Fruit fly (Drosophila melanogaster) whole organism, prepupa: ENCODE data around the gene CG11698.

ENCODE experiments used
- Blimp-1 ChIP-seq: fragments of 200-800 bp; sonication (Bioruptor generic); optimal IDR thresholded peaks from 3 replicates; lab custom pipeline; 2017; ENCODE audit warnings: missing biosample characterization, missing genetic modification characterization, mild to moderate bottlenecking, moderate library complexity, missing genetic modification reagents
- CG10669 ChIP-seq: fragments of 200-800 bp; sonication (Bioruptor generic); optimal IDR thresholded peaks from 3 replicates; lab custom pipeline; 2018; ENCODE audit warnings: missing biosample characterization, mild to moderate bottlenecking, missing genetic modification characterization, moderate library complexity
- CG11294 ChIP-seq: fragments of 200-800 bp; sonication (Bioruptor generic); IDR thresholded peaks from 2 replicates; pipeline ENCODE4 v1.3.6; 2022; ENCODE audit warnings: missing biosample characterization, missing genetic modification characterization
- CG11762 ChIP-seq: fragments of 200-800 bp; sonication (Bioruptor generic); optimal IDR thresholded peaks from 3 replicates; lab custom pipeline; 2016; ENCODE audit warnings: missing biosample characterization, missing genetic modification characterization; ENCODE audit not compliant: insufficient read depth
- CG11902 ChIP-seq: fragments of 200-800 bp; sonication (Bioruptor generic); optimal IDR thresholded peaks from 3 replicates; lab custom pipeline; 2016; ENCODE audit warnings: missing biosample characterization, missing genetic modification characterization
- CG15336 ChIP-seq: fragments of 200-800 bp; sonication (Bioruptor generic); IDR thresholded peaks from 2 replicates; pipeline ENCODE4 v1.3.6; 2022; ENCODE audit warnings: missing biosample characterization, missing genetic modification characterization
- CG1621 ChIP-seq: fragments of 200-800 bp; sonication (Bioruptor generic); optimal IDR thresholded peaks from 3 replicates; lab custom pipeline; 2018; ENCODE audit warnings: missing biosample characterization, mild to moderate bottlenecking, missing genetic modification characterization
- CG16779 ChIP-seq: fragments of 200-800 bp; sonication (Bioruptor generic); optimal IDR thresholded peaks from 3 replicates; lab custom pipeline; 2017; ENCODE audit warnings: missing biosample characterization, mild to moderate bottlenecking, missing genetic modification characterization
- CG3032 ChIP-seq: fragments of 200-800 bp; optimal IDR thresholded peaks from 2 replicates; lab custom pipeline; 2019; ENCODE audit warnings: missing biosample characterization, mild to moderate bottlenecking, missing genetic modification characterization, moderate library complexity
- CG31627 ChIP-seq: fragments of 200-800 bp; sonication (Bioruptor generic); optimal IDR thresholded peaks from 3 replicates; lab custom pipeline; 2016; ENCODE audit warnings: missing biosample characterization, missing genetic modification characterization
- CG32006 ChIP-seq: fragments of 200-800 bp; sonication (Bioruptor generic); optimal IDR thresholded peaks from 3 replicates; lab custom pipeline; 2017; ENCODE audit warnings: missing biosample characterization, mild to moderate bottlenecking, missing genetic modification characterization
- CG34406 ChIP-seq: fragments of 200-800 bp; sonication (Bioruptor generic); optimal IDR thresholded peaks from 3 replicates; lab custom pipeline; 2016; ENCODE audit warnings: missing biosample characterization, missing genetic modification characterization
- CG3919 ChIP-seq: fragments of 200-800 bp; sonication (Bioruptor generic); optimal IDR thresholded peaks from 3 replicates; lab custom pipeline; 2016; ENCODE audit warnings: missing biosample characterization, missing genetic modification characterization
- CG4318 ChIP-seq: fragments of 200-800 bp; sonication (Bioruptor generic); optimal IDR thresholded peaks from 3 replicates; lab custom pipeline; 2017; ENCODE audit warnings: missing biosample characterization, mild to moderate bottlenecking, missing genetic modification characterization
- CG6163 ChIP-seq: fragments of 200-800 bp; sonication (Bioruptor generic); IDR thresholded peaks from 3 replicates; pipeline ENCODE4 v1.3.6; 2022; ENCODE audit warnings: missing biosample characterization, missing genetic modification characterization
- CG6276 ChIP-seq: fragments of 200-800 bp; sonication (Bioruptor generic); optimal IDR thresholded peaks from 2 replicates; lab custom pipeline; 2017; ENCODE audit warnings: missing biosample characterization, mild to moderate bottlenecking, missing genetic modification characterization
- CG6792 ChIP-seq: fragments of 200-800 bp; sonication (Bioruptor generic); optimal IDR thresholded peaks from 3 replicates; lab custom pipeline; 2016; ENCODE audit warnings: missing biosample characterization, missing genetic modification characterization
- CG6808 ChIP-seq: fragments of 200-800 bp; sonication (Bioruptor generic); optimal IDR thresholded peaks from 3 replicates; lab custom pipeline; 2017; ENCODE audit warnings: missing biosample characterization, missing genetic modification characterization, mild to moderate bottlenecking, moderate library complexity, missing genetic modification reagents
- CG7368 ChIP-seq: fragments of 200-800 bp; sonication (Bioruptor generic); optimal IDR thresholded peaks from 3 replicates; lab custom pipeline; 2016; ENCODE audit warnings: missing biosample characterization, missing genetic modification characterization
- CG8119 ChIP-seq: fragments of 200-800 bp; sonication (Bioruptor generic); IDR thresholded peaks from 3 replicates; pipeline ENCODE4 v1.3.6; 2022; ENCODE audit warnings: missing biosample characterization, missing genetic modification characterization
- CG8319 ChIP-seq: fragments of 200-800 bp; sonication (Bioruptor generic); optimal IDR thresholded peaks from 3 replicates; lab custom pipeline; 2016; ENCODE audit warnings: missing biosample characterization, missing genetic modification characterization
- CG8632 ChIP-seq: fragments of 200-800 bp; sonication (Bioruptor generic); optimal IDR thresholded peaks from 3 replicates; lab custom pipeline; 2016; ENCODE audit warnings: missing biosample characterization, missing genetic modification characterization
- CG9139 ChIP-seq: fragments of 200-800 bp; sonication (Bioruptor generic); optimal IDR thresholded peaks from 3 replicates; lab custom pipeline; 2017; ENCODE audit warnings: missing biosample characterization, mild to moderate bottlenecking, missing genetic modification characterization
- Eip75B ChIP-seq: fragments of 200-800 bp; sonication (Bioruptor generic); optimal IDR thresholded peaks from 3 replicates; lab custom pipeline; 2016; ENCODE audit warnings: missing biosample characterization, missing genetic modification characterization
- Eip78C ChIP-seq: fragments of 200-800 bp; sonication (Bioruptor generic); peaks from one replicate; lab custom pipeline; 2016; ENCODE audit warnings: missing biosample characterization, missing genetic modification characterization
- Eip93F ChIP-seq: fragments of 200-800 bp; sonication (Bioruptor generic); optimal IDR thresholded peaks from 2 replicates; lab custom pipeline; 2016; ENCODE audit warnings: missing biosample characterization, mild to moderate bottlenecking, missing genetic modification characterization
- Ets21C ChIP-seq: fragments of 200-800 bp; sonication (Bioruptor generic); optimal IDR thresholded peaks from 3 replicates; lab custom pipeline; 2016; ENCODE audit warnings: missing biosample characterization, missing genetic modification characterization
- Ets96B ChIP-seq: fragments of 200-800 bp; optimal IDR thresholded peaks from 2 replicates; lab custom pipeline; 2019; ENCODE audit warnings: missing biosample characterization, mild to moderate bottlenecking, missing genetic modification characterization, moderate library complexity
- Gug ChIP-seq: fragments of 200-800 bp; sonication (Bioruptor generic); IDR thresholded peaks from 2 replicates; pipeline ENCODE4 v1.3.6; 2022; ENCODE audit warnings: missing biosample characterization, missing genetic modification characterization
- Hr38 ChIP-seq: sonication (Bioruptor generic); optimal IDR thresholded peaks from 2 replicates; lab custom pipeline; 2016; ENCODE audit warnings: missing biosample characterization, missing genetic modification characterization
- Hr39 ChIP-seq: fragments of 200-800 bp; sonication (Bioruptor generic); optimal IDR thresholded peaks from 2 replicates; lab custom pipeline; 2016; ENCODE audit warnings: missing biosample characterization, missing genetic modification characterization
- Hr4 ChIP-seq: fragments of 200-800 bp; sonication (Bioruptor generic); optimal IDR thresholded peaks from 3 replicates; lab custom pipeline; 2016; ENCODE audit warnings: missing biosample characterization, missing genetic modification characterization
- Lpt ChIP-seq: fragments of 200-800 bp; sonication (Bioruptor generic); optimal IDR thresholded peaks from 3 replicates; lab custom pipeline; 2016; ENCODE audit warnings: missing biosample characterization, missing genetic modification characterization
- Met ChIP-seq: fragments of 200-800 bp; sonication (Bioruptor generic); optimal IDR thresholded peaks from 3 replicates; lab custom pipeline; 2016; ENCODE audit warnings: missing biosample characterization, missing genetic modification characterization
- OdsH ChIP-seq: fragments of 200-800 bp; sonication (Bioruptor generic); optimal IDR thresholded peaks from 3 replicates; lab custom pipeline; 2016; ENCODE audit warnings: missing biosample characterization, missing genetic modification characterization
- Sox102F ChIP-seq: fragments of 200-800 bp; sonication (Bioruptor generic); optimal IDR thresholded peaks from 2 replicates; lab custom pipeline; 2016; ENCODE audit warnings: missing biosample characterization, mild to moderate bottlenecking, missing genetic modification characterization
- Sox14 ChIP-seq: fragments of 200-800 bp; sonication (Bioruptor generic); optimal IDR thresholded peaks from 3 replicates; lab custom pipeline; 2016; ENCODE audit warnings: missing biosample characterization, missing genetic modification characterization
- achi ChIP-seq: fragments of 200-800 bp; sonication (Bioruptor generic); optimal IDR thresholded peaks from 3 replicates; lab custom pipeline; 2016; ENCODE audit warnings: missing biosample characterization, missing genetic modification characterization
- cyc ChIP-seq: fragments of 200-800 bp; sonication (Bioruptor generic); optimal IDR thresholded peaks from 3 replicates; lab custom pipeline; 2016; ENCODE audit warnings: missing biosample characterization, missing genetic modification characterization
- dac ChIP-seq: fragments of 200-800 bp; sonication (Bioruptor generic); optimal IDR thresholded peaks from 2 replicates; lab custom pipeline; 2017; ENCODE audit warnings: missing biosample characterization, mild to moderate bottlenecking, missing genetic modification characterization
- dsx ChIP-seq: fragments of 200-800 bp; optimal IDR thresholded peaks from 3 replicates; lab custom pipeline; 2019; ENCODE audit warnings: missing biosample characterization, mild to moderate bottlenecking, missing genetic modification characterization, moderate library complexity; ENCODE audit not compliant: poor library complexity, severe bottlenecking
- eg ChIP-seq: fragments of 200-800 bp; sonication (Bioruptor generic); IDR thresholded peaks from 3 replicates; pipeline ENCODE4 v1.3.6; 2022; ENCODE audit warnings: missing biosample characterization, missing genetic modification characterization
- esn ChIP-seq: fragments of 200-800 bp; sonication (Bioruptor generic); optimal IDR thresholded peaks from 2 replicates; lab custom pipeline; 2016; ENCODE audit warnings: missing biosample characterization, mild to moderate bottlenecking, missing genetic modification characterization, moderate library complexity
- fd59A ChIP-seq: fragments of 200-800 bp; sonication (Bioruptor generic); optimal IDR thresholded peaks from 2 replicates; lab custom pipeline; 2017; ENCODE audit warnings: missing biosample characterization, mild to moderate bottlenecking, missing genetic modification characterization, missing genetic modification reagents
- fd85E ChIP-seq: fragments of 200-800 bp; sonication (Bioruptor generic); optimal IDR thresholded peaks from 3 replicates; lab custom pipeline; 2016; ENCODE audit warnings: missing biosample characterization, missing genetic modification characterization
- fkh ChIP-seq: fragments of 200-800 bp; sonication (Bioruptor generic); optimal IDR thresholded peaks from 3 replicates; lab custom pipeline; 2017; ENCODE audit warnings: missing biosample characterization, mild to moderate bottlenecking, missing genetic modification characterization, moderate library complexity
- lz ChIP-seq: fragments of 200-800 bp; sonication (Bioruptor generic); optimal IDR thresholded peaks from 3 replicates; lab custom pipeline; 2016; ENCODE audit warnings: missing biosample characterization, missing genetic modification characterization
- net ChIP-seq: fragments of 200-800 bp; sonication (Bioruptor generic); optimal IDR thresholded peaks from 3 replicates; lab custom pipeline; 2016; ENCODE audit warnings: missing biosample characterization, missing genetic modification characterization
- pdm3 ChIP-seq: fragments of 200-800 bp; sonication (Bioruptor generic); optimal IDR thresholded peaks from 3 replicates; lab custom pipeline; 2016; ENCODE audit warnings: missing biosample characterization, missing genetic modification characterization
- salr ChIP-seq, 2 experiments: fragments of 200-800 bp; sonication (Bioruptor generic); optimal IDR thresholded peaks; 3 replicates each; lab custom pipeline; 2016 to 2018; ENCODE audit warnings: missing biosample characterization in 2 of 2, missing genetic modification characterization in 2 of 2, mild to moderate bottlenecking in 1 of 2
- spab ChIP-seq: fragments of 200-800 bp; sonication (Bioruptor generic); optimal IDR thresholded peaks from 2 replicates; lab custom pipeline; 2017; ENCODE audit warnings: missing biosample characterization, mild to moderate bottlenecking, missing genetic modification characterization, missing genetic modification reagents
- svp ChIP-seq: fragments of 200-800 bp; sonication (Bioruptor generic); peaks from one replicate; lab custom pipeline; 2016; ENCODE audit warnings: missing biosample characterization, missing genetic modification characterization
- topi ChIP-seq: fragments of 200-800 bp; sonication (Bioruptor generic); optimal IDR thresholded peaks from 3 replicates; lab custom pipeline; 2016; ENCODE audit warnings: missing biosample characterization, missing genetic modification characterization

CG11698 gene

dm6 chr3R:8354458-8354857 lies 42.5 kb downstream of the CG11698 start:
- TF ChIP-seq Ets96B (tag; lab: Kevin White, UChicago) (no peak), esn (GFP tag; lab: Kevin White, UChicago) (peak; percentile 67), CG3919 (GFP tag; lab: Kevin White, UChicago) (no peak), Hr4 (GFP tag; lab: Kevin White, UChicago) (peak; percentile 48), CG15336 (peak; percentile 68), fkh (GFP tag; lab: Kevin White, UChicago) (no peak), Eip78C (GFP tag; lab: Kevin White, UChicago) (peak; percentile 85), CG6276 (GFP tag; lab: Kevin White, UChicago) (peak; percentile 7), CG11294 (GFP tag; lab: Robert Waterston, UW) (peak; percentile 38; the same call in 1 of the 2 replicates), Ets21C (peak; percentile 44), Hr39 (GFP tag; lab: Kevin White, UChicago) (peak; percentile 59), CG7368 (no peak), salr (GFP tag; optimal IDR thresholded peaks at IDR 0.05; lab: Kevin White, UChicago) (no peak), CG6163 (GFP tag; lab: Robert Waterston, UW) (peak; percentile 81), Sox102F (GFP tag; lab: Kevin White, UChicago) (no peak), CG6792 (GFP tag; lab: Kevin White, UChicago) (peak; percentile 8), eg (GFP tag; lab: Robert Waterston, UW) (peak; percentile 85), topi (GFP tag; lab: Kevin White, UChicago) (peak; percentile 63), Hr38 (GFP tag; lab: Kevin White, UChicago) (no peak), CG32006 (GFP tag; lab: Kevin White, UChicago) (no peak), Lpt (GFP tag; lab: Kevin White, UChicago) (no peak), cyc (GFP tag; lab: Kevin White, UChicago) (peak; percentile 63), fd85E (GFP tag; lab: Kevin White, UChicago) (no peak), CG4318 (GFP tag; lab: Kevin White, UChicago) (no peak), achi (GFP tag; lab: Kevin White, UChicago) (peak; percentile 33), fd59A (no peak), CG11762 (GFP tag; lab: Kevin White, UChicago) (no peak), CG6808 (GFP tag; lab: Kevin White, UChicago) (no peak), CG34406 (GFP tag; lab: Kevin White, UChicago) (peak; percentile 47), Sox14 (peak; percentile 39), CG8119 (peak; percentile 72), CG16779 (tag; lab: Kevin White, UChicago) (no peak), CG3032 (tag; lab: Kevin White, UChicago) (no peak), Gug (GFP tag; lab: Robert Waterston, UW) (peak; percentile 38; the same call in 1 of the 2 replicates), net (GFP tag; lab: Kevin White, UChicago) (no peak), spab (GFP tag; lab: Kevin White, UChicago) (no peak), CG9139 (GFP tag; lab: Kevin White, UChicago) (no peak), Eip75B (GFP tag; lab: Kevin White, UChicago) (no peak), dsx (GFP tag; lab: Kevin White, UChicago) (no peak), Eip93F (GFP tag; lab: Kevin White, UChicago) (peak; percentile 28), CG1621 (no peak), lz (peak; percentile 56), CG10669 (GFP tag; lab: Kevin White, UChicago) (peak; percentile 15), pdm3 (GFP tag; lab: Kevin White, UChicago) (peak; percentile 44), CG31627 (GFP tag; lab: Kevin White, UChicago) (peak; percentile 63), dac (GFP tag; lab: Kevin White, UChicago) (no peak), Blimp-1 (GFP tag; lab: Kevin White, UChicago) (no peak), CG8319 (GFP tag; lab: Kevin White, UChicago) (no peak), svp (GFP tag; lab: Kevin White, UChicago) (peak; percentile 86), CG11902 (GFP tag; lab: Kevin White, UChicago) (peak; percentile 45), CG8632 (peak; percentile 57), Met (GFP tag; lab: Kevin White, UChicago) (peak; percentile 77), OdsH (GFP tag; lab: Kevin White, UChicago) (peak; percentile 44)
